Fruit fly (Drosophila melanogaster) whole organism, embryonic: ENCODE measurements around the gene Cka.

ENCODE experiments used
- CG10543 ChIP-seq: fragments of 200-800 bp; sonication (Bioruptor generic); optimal IDR thresholded peaks from 3 replicates; lab custom pipeline; 2017; ENCODE audit warnings: missing biosample characterization, mild to moderate bottlenecking, missing genetic modification characterization, moderate library complexity
- CG12071 ChIP-seq: fragments of 200-800 bp; sonication (Bioruptor generic); optimal IDR thresholded peaks from 3 replicates; lab custom pipeline; 2018; ENCODE audit warnings: missing biosample characterization, mild to moderate bottlenecking, missing genetic modification characterization
- CG12299 ChIP-seq: fragments of 200-800 bp; sonication (Bioruptor generic); optimal IDR thresholded peaks from 2 replicates; lab custom pipeline; 2018; ENCODE audit warnings: missing biosample characterization, mild to moderate bottlenecking, missing genetic modification characterization
- CG12659 ChIP-seq: fragments of 200-800 bp; sonication (Bioruptor generic); optimal IDR thresholded peaks from 3 replicates; lab custom pipeline; 2017; ENCODE audit warnings: mild to moderate bottlenecking, missing biosample characterization, missing genetic modification reagents, missing genetic modification characterization
- CG14050 ChIP-seq: fragments of 200-800 bp; sonication (Bioruptor generic); IDR thresholded peaks from 3 replicates; pipeline ENCODE4 v1.3.6; 2022; ENCODE audit warnings: missing biosample characterization, missing genetic modification characterization
- CG15269 ChIP-seq: fragments of 200-800 bp; sonication (Bioruptor generic); optimal IDR thresholded peaks from 2 replicates; lab custom pipeline; 2018; ENCODE audit warnings: missing biosample characterization, mild to moderate bottlenecking, missing genetic modification characterization, moderate library complexity
- CG15479 ChIP-seq: fragments of 200-800 bp; sonication (Bioruptor generic); optimal IDR thresholded peaks from 3 replicates; lab custom pipeline; 2019; ENCODE audit warnings: missing biosample characterization, mild to moderate bottlenecking, missing genetic modification characterization, moderate library complexity
- CG17328 ChIP-seq: fragments of 200-800 bp; sonication (Bioruptor generic); IDR thresholded peaks from 2 replicates; pipeline ENCODE4 v1.3.6; 2022; ENCODE audit warnings: missing biosample characterization, missing genetic modification characterization
- CG17568 ChIP-seq: fragments of 200-800 bp; sonication (Bioruptor generic); optimal IDR thresholded peaks from 2 replicates; lab custom pipeline; 2018; ENCODE audit warnings: missing biosample characterization, mild to moderate bottlenecking, missing genetic modification characterization, moderate library complexity
- CG32772 ChIP-seq: fragments of 200-800 bp; sonication (Bioruptor generic); IDR thresholded peaks from 2 replicates; pipeline ENCODE4 v1.3.6; 2022; ENCODE audit warnings: missing biosample characterization, missing genetic modification characterization
- CG4707 ChIP-seq: fragments of 200-800 bp; sonication (Bioruptor generic); optimal IDR thresholded peaks from 2 replicates; lab custom pipeline; 2018; ENCODE audit warnings: missing biosample characterization, mild to moderate bottlenecking, missing genetic modification characterization, moderate library complexity
- CG7372 ChIP-seq: fragments of 200-800 bp; sonication (Bioruptor generic); IDR thresholded peaks from 2 replicates; pipeline ENCODE4 v1.3.6; 2022; ENCODE audit warnings: missing biosample characterization, missing genetic modification characterization
- CG7839 ChIP-seq: fragments of 200-800 bp; sonication (Bioruptor generic); optimal IDR thresholded peaks from 3 replicates; lab custom pipeline; 2018; ENCODE audit warnings: missing biosample characterization, mild to moderate bottlenecking, missing genetic modification characterization, moderate library complexity
- CG7987 ChIP-seq: fragments of 200-800 bp; sonication (Bioruptor generic); optimal IDR thresholded peaks from 2 replicates; lab custom pipeline; 2018; ENCODE audit warnings: missing biosample characterization, mild to moderate bottlenecking, missing genetic modification characterization, moderate library complexity
- CG8281 ChIP-seq: fragments of 200-800 bp; sonication (Bioruptor generic); optimal IDR thresholded peaks from 2 replicates; lab custom pipeline; 2018; ENCODE audit warnings: missing biosample characterization, mild to moderate bottlenecking, missing genetic modification characterization, moderate library complexity
- CG9727 ChIP-seq: fragments of 200-800 bp; sonication (Bioruptor generic); optimal IDR thresholded peaks from 3 replicates; lab custom pipeline; 2017; ENCODE audit warnings: missing biosample characterization, mild to moderate bottlenecking, missing genetic modification characterization
- Chrac-16 ChIP-seq: fragments of 200-800 bp; sonication (Bioruptor generic); optimal IDR thresholded peaks from 3 replicates; lab custom pipeline; 2016; ENCODE audit warnings: missing biosample characterization, missing genetic modification characterization
- D19B ChIP-seq: fragments of 200-800 bp; sonication (Bioruptor generic); optimal IDR thresholded peaks from 2 replicates; lab custom pipeline; 2017; ENCODE audit warnings: missing biosample characterization, mild to moderate bottlenecking, missing genetic modification characterization
- Dp ChIP-seq: fragments of 200-800 bp; sonication (Bioruptor generic); optimal IDR thresholded peaks from 2 replicates; lab custom pipeline; 2018; ENCODE audit warnings: missing biosample characterization, mild to moderate bottlenecking, missing genetic modification characterization, moderate library complexity
- Dref ChIP-seq: fragments of 200-800 bp; sonication (Bioruptor generic); IDR thresholded peaks from 2 replicates; pipeline ENCODE4 v1.3.6; 2022; ENCODE audit warnings: missing biosample characterization, missing genetic modification characterization
- Hr78 ChIP-seq, 2 experiments: fragments of 200-800 bp in 1 of 2; fragments of >200 bp in 1 of 2; sonication (Bioruptor generic) in 1 of 2; optimal IDR thresholded peaks; 2 replicates each; lab custom pipeline; 2017 to 2019; ENCODE audit warnings: missing biosample characterization in 2 of 2, missing genetic modification characterization in 2 of 2, mild to moderate bottlenecking in 1 of 2, moderate library complexity in 1 of 2
- Mad ChIP-seq: fragments of 200-800 bp; sonication (Bioruptor generic); optimal IDR thresholded peaks from 2 replicates; lab custom pipeline; 2016; ENCODE audit warnings: missing biosample characterization, missing genetic modification characterization
- Nf-YA ChIP-seq: fragments of 200-800 bp; sonication (Bioruptor generic); IDR thresholded peaks from 2 replicates; pipeline ENCODE4 v1.3.6; 2022; ENCODE audit warnings: missing biosample characterization, missing genetic modification characterization
- Opbp ChIP-seq: fragments of 200-800 bp; sonication (Bioruptor generic); IDR thresholded peaks from 3 replicates; pipeline ENCODE4 v1.3.6; 2022; ENCODE audit warnings: missing biosample characterization, missing genetic modification characterization; ENCODE audit not compliant: partially characterized antibody
- Sin3A ChIP-seq: fragments of >200 bp; optimal IDR thresholded peaks from 2 replicates; lab custom pipeline; 2018
- Spps ChIP-seq: fragments of 200-800 bp; sonication (Bioruptor generic); optimal IDR thresholded peaks from 2 replicates; lab custom pipeline; 2018; ENCODE audit warnings: missing biosample characterization, mild to moderate bottlenecking, missing genetic modification characterization
- Ssrp ChIP-seq: fragments of 200-800 bp; sonication (Bioruptor generic); optimal IDR thresholded peaks from 2 replicates; lab custom pipeline; 2018; ENCODE audit warnings: missing biosample characterization, mild to moderate bottlenecking, missing genetic modification characterization, moderate library complexity
- TFAM ChIP-seq: fragments of 200-800 bp; sonication (Bioruptor generic); optimal IDR thresholded peaks from 2 replicates; lab custom pipeline; 2017; ENCODE audit warnings: missing biosample characterization, missing genetic modification characterization, inconsistent platforms
- bcd ChIP-seq: fragments of 200-800 bp; sonication (Bioruptor generic); optimal IDR thresholded peaks from 2 replicates; lab custom pipeline; 2017; ENCODE audit warnings: missing biosample characterization, mild to moderate bottlenecking, missing genetic modification characterization
- cg ChIP-seq: fragments of 200-800 bp; sonication (Bioruptor generic); optimal IDR thresholded peaks from 3 replicates; lab custom pipeline; 2019; ENCODE audit warnings: missing biosample characterization, mild to moderate bottlenecking, missing genetic modification characterization, moderate library complexity
- dan ChIP-seq: fragments of 200-800 bp; sonication (Bioruptor generic); IDR thresholded peaks from 2 replicates; pipeline ENCODE4 v1.3.6; 2022; ENCODE audit warnings: missing biosample characterization, missing genetic modification characterization
- dati ChIP-seq: fragments of 200-800 bp; sonication (Bioruptor generic); IDR thresholded peaks from 2 replicates; pipeline ENCODE4 v1.3.6; 2022; ENCODE audit warnings: missing biosample characterization, missing genetic modification characterization
- dimm ChIP-seq: fragments of 200-800 bp; sonication (Bioruptor generic); IDR thresholded peaks from 2 replicates; pipeline ENCODE4 v1.3.6; 2022; ENCODE audit warnings: missing biosample characterization, missing genetic modification characterization
- fd102C ChIP-seq: fragments of 200-800 bp; sonication (Bioruptor generic); optimal IDR thresholded peaks from 2 replicates; lab custom pipeline; 2018; ENCODE audit warnings: missing biosample characterization, mild to moderate bottlenecking, missing genetic modification characterization, moderate library complexity
- fru ChIP-seq: fragments of >200 bp; optimal IDR thresholded peaks from 2 replicates; lab custom pipeline; 2017
- ham ChIP-seq: fragments of 200-800 bp; sonication (Bioruptor generic); IDR thresholded peaks from 2 replicates; pipeline ENCODE4 v1.3.6; 2022; ENCODE audit warnings: missing biosample characterization, missing genetic modification characterization
- ken ChIP-seq: fragments of 200-800 bp; sonication (Bioruptor generic); IDR thresholded peaks from 3 replicates; pipeline ENCODE4 v1.3.6; 2022; ENCODE audit warnings: missing biosample characterization, missing genetic modification characterization
- lbe ChIP-seq: fragments of 200-800 bp; sonication (Bioruptor generic); optimal IDR thresholded peaks from 2 replicates; lab custom pipeline; 2016; ENCODE audit warnings: missing biosample characterization, mild to moderate bottlenecking, missing genetic modification characterization
- nmo ChIP-seq: fragments of 200-800 bp; sonication (Bioruptor generic); optimal IDR thresholded peaks from 2 replicates; lab custom pipeline; 2018; ENCODE audit warnings: missing biosample characterization, mild to moderate bottlenecking, missing genetic modification characterization, moderate library complexity
- otp ChIP-seq: fragments of 200-800 bp; sonication (Bioruptor generic); IDR thresholded peaks from 3 replicates; pipeline ENCODE4, ENCODE4 v1.3.6; 2022; ENCODE audit warnings: missing biosample characterization, missing genetic modification characterization
- pita ChIP-seq: fragments of 200-800 bp; sonication (Bioruptor generic); optimal IDR thresholded peaks from 2 replicates; lab custom pipeline; 2017; ENCODE audit warnings: missing biosample characterization, mild to moderate bottlenecking, missing genetic modification characterization
- pros ChIP-seq: fragments of 200-800 bp; sonication (Bioruptor generic); optimal IDR thresholded peaks from 3 replicates; lab custom pipeline; 2019; ENCODE audit warnings: missing biosample characterization, mild to moderate bottlenecking, missing genetic modification characterization, moderate library complexity
- repo ChIP-seq: fragments of 200-800 bp; sonication (Bioruptor generic); optimal IDR thresholded peaks from 2 replicates; lab custom pipeline; 2016; ENCODE audit warnings: missing biosample characterization, missing genetic modification characterization
- sc ChIP-seq, 3 experiments: fragments of >200 bp in 2 of 3; fragments of 200-800 bp in 1 of 3; sonication (Bioruptor generic) in 1 of 3; optimal IDR thresholded peaks; 2 replicates in 2 of 3; 3 replicates in 1 of 3; lab custom pipeline; 2017; ENCODE audit warnings: mild to moderate bottlenecking in 1 of 3, missing biosample characterization in 1 of 3, missing genetic modification characterization in 1 of 3, missing genetic modification reagents in 1 of 3
- sima ChIP-seq: fragments of 200-800 bp; sonication (Bioruptor generic); optimal IDR thresholded peaks from 2 replicates; lab custom pipeline; 2016; ENCODE audit warnings: missing biosample characterization, missing genetic modification characterization
- sna ChIP-seq: fragments of 200-800 bp; sonication (Bioruptor generic); IDR thresholded peaks from 2 replicates; pipeline ENCODE4 v1.3.6; 2022; ENCODE audit warnings: missing biosample characterization, missing genetic modification characterization; ENCODE audit not compliant: partially characterized antibody
- ttk ChIP-seq: fragments of 200-800 bp; sonication (Bioruptor generic); IDR thresholded peaks from 2 replicates; pipeline ENCODE4 v2.1.2; 2022; ENCODE audit warnings: missing biosample characterization, missing genetic modification characterization
- twi ChIP-seq: fragments of 200-800 bp; optimal IDR thresholded peaks from 2 replicates; lab custom pipeline; 2019; ENCODE audit warnings: missing biosample characterization, mild to moderate bottlenecking, missing genetic modification characterization, moderate library complexity

Gene Cka

dm6 chr2L:7993984-7994854, 36.3 kb upstream of the Cka start, which contains the start of gene pes (continued):
- TF ChIP-seq CG15479 (GFP tag; lab: Kevin White, UChicago) (peak; percentile 28), otp (GFP tag; lab: Robert Waterston, UW) (peak; percentile 86), pita (GFP tag; lab: Kevin White, UChicago) (no peak), pros (GFP tag; lab: Kevin White, UChicago) (peak; percentile 94), bcd (GFP tag; lab: Kevin White, UChicago) (peak; percentile 95), Dref (no peak), fru (lab: Kevin White, UChicago) (no peak), sima (GFP tag; lab: Kevin White, UChicago) (peak; percentile 10), dati (GFP tag; lab: Robert Waterston, UW) (peak; percentile 41; the same call in 1 of the 2 replicates), lbe (GFP tag; lab: Kevin White, UChicago) (peak; percentile 95), CG7987 (GFP tag; lab: Kevin White, UChicago) (peak; percentile 63), dimm (peak; percentile 71; the same call in 1 of the 2 replicates), ham (GFP tag; lab: Robert Waterston, UW) (no peak), Mad (peak; percentile 87), Nf-YA (GFP tag; lab: Robert Waterston, UW) (peak; percentile 86), CG10543 (GFP tag; lab: Kevin White, UChicago) (peak; percentile 88), repo (GFP tag; lab: Kevin White, UChicago) (peak; percentile 70), CG15269 (tag; lab: Kevin White, UChicago) (peak; percentile 29), CG17328 (GFP tag; lab: Robert Waterston, UW) (peak; percentile 47; the same call in 1 of the 2 replicates), Spps (tag; lab: Kevin White, UChicago) (peak; percentile 74), CG32772 (GFP tag; lab: Robert Waterston, UW) (peak; percentile 92), Dp (no peak), TFAM (peak; percentile 65), Hr78 (GFP tag; optimal IDR thresholded peaks at IDR 0.05; lab: Kevin White, UChicago) (peak in 1 of 2 experiments; percentile 82), CG14050 (GFP tag; lab: Robert Waterston, UW) (peak; percentile 86), ttk (GFP tag; lab: Robert Waterston, UW) (0 out of 2 replicates have a peak, but pooled peaks have one; percentile 22), nmo (GFP tag; lab: Kevin White, UChicago) (peak; percentile 96), CG12071 (GFP tag; lab: Kevin White, UChicago) (peak; percentile 72), fd102C (GFP tag; lab: Kevin White, UChicago) (no peak), D19B (GFP tag; lab: Kevin White, UChicago) (peak; percentile 88), Opbp (GFP tag; lab: Robert Waterston, UW) (peak; percentile 51; the same call in 1 of the 3 replicates), sc (optimal IDR thresholded peaks at IDR 0.05; lab: Kevin White, UChicago) (no peak), sc (GFP tag; optimal IDR thresholded peaks at IDR 0.05; lab: Kevin White, UChicago) (no peak), dan (GFP tag; lab: Robert Waterston, UW) (peak; percentile 88; the same call in 1 of the 2 replicates), Sin3A (lab: Kevin White, UChicago) (no peak), CG4707 (GFP tag; lab: Kevin White, UChicago) (peak; percentile 66), CG12659 (GFP tag; lab: Kevin White, UChicago) (peak; percentile 92), twi (tag; lab: Kevin White, UChicago) (peak; percentile 65), CG8281 (tag; lab: Kevin White, UChicago) (peak; percentile 84), cg (GFP tag; lab: Kevin White, UChicago) (peak; percentile 92), CG17568 (GFP tag; lab: Kevin White, UChicago) (peak; percentile 36), Chrac-16 (GFP tag; lab: Kevin White, UChicago) (peak; percentile 8), CG7839 (tag; lab: Kevin White, UChicago) (peak; percentile 96), CG7372 (GFP tag; lab: Robert Waterston, UW) (peak; percentile 92), CG12299 (tag; lab: Kevin White, UChicago) (peak; percentile 81), sna (no peak), ken (GFP tag; lab: Robert Waterston, UW) (peak; percentile 51; the same call in 1 of the 3 replicates), Ssrp (tag; lab: Kevin White, UChicago) (peak; percentile 91), CG9727 (peak; percentile 97)
